Fruit fly (Drosophila melanogaster) whole organism, embryonic: ENCODE results near the gene CG43051.

Source experiments
- Atf3 ChIP-seq: fragments of 200-800 bp; sonication (Bioruptor generic); optimal IDR thresholded peaks from 3 replicates; lab custom pipeline; 2016; ENCODE audit warnings: missing biosample characterization, missing genetic modification characterization
- B-H2 ChIP-seq: fragments of 200-800 bp; sonication (Bioruptor generic); optimal IDR thresholded peaks from 2 replicates; lab custom pipeline; 2018; ENCODE audit warnings: missing biosample characterization, mild to moderate bottlenecking, missing genetic modification characterization
- CG10274 ChIP-seq: fragments of 200-800 bp; sonication (Bioruptor generic); optimal IDR thresholded peaks from 3 replicates; lab custom pipeline; 2017; ENCODE audit warnings: missing biosample characterization, mild to moderate bottlenecking, missing genetic modification characterization
- CG10321 ChIP-seq: fragments of 200-800 bp; sonication (Bioruptor generic); IDR thresholded peaks from 2 replicates; pipeline ENCODE4 v1.3.6; 2022; ENCODE audit warnings: missing biosample characterization, missing genetic modification characterization
- CG10959 ChIP-seq: fragments of 200-800 bp; sonication (Bioruptor generic); IDR thresholded peaks from 2 replicates; pipeline ENCODE4 v1.3.6; 2022; ENCODE audit warnings: missing biosample characterization, missing genetic modification characterization
- CG12104 ChIP-seq: fragments of 200-800 bp; sonication (Bioruptor generic); optimal IDR thresholded peaks from 3 replicates; lab custom pipeline; 2016; ENCODE audit warnings: missing biosample characterization, missing genetic modification characterization
- CG12299 ChIP-seq: fragments of 200-800 bp; sonication (Bioruptor generic); optimal IDR thresholded peaks from 2 replicates; lab custom pipeline; 2018; ENCODE audit warnings: missing biosample characterization, mild to moderate bottlenecking, missing genetic modification characterization
- CG1233 ChIP-seq: fragments of 200-800 bp; sonication (Bioruptor generic); optimal IDR thresholded peaks from 4 replicates; lab custom pipeline; 2018; ENCODE audit warnings: missing biosample characterization, mild to moderate bottlenecking, missing genetic modification characterization
- CG13296 ChIP-seq: fragments of 200-800 bp; sonication (Bioruptor generic); optimal IDR thresholded peaks from 3 replicates; lab custom pipeline; 2018; ENCODE audit warnings: missing biosample characterization, mild to moderate bottlenecking, missing genetic modification characterization
- CG2129 ChIP-seq: fragments of 200-800 bp; sonication (Bioruptor generic); IDR thresholded peaks from 2 replicates; pipeline ENCODE4 v1.3.6; 2022; ENCODE audit warnings: missing biosample characterization, missing genetic modification characterization; ENCODE audit not compliant: partially characterized antibody
- CG30020 ChIP-seq: fragments of 200-800 bp; optimal IDR thresholded peaks from 2 replicates; lab custom pipeline; 2019; ENCODE audit warnings: missing biosample characterization, mild to moderate bottlenecking, missing genetic modification characterization, moderate library complexity
- CG3163 ChIP-seq: fragments of 200-800 bp; sonication (Bioruptor generic); optimal IDR thresholded peaks from 3 replicates; lab custom pipeline; 2016; ENCODE audit warnings: missing biosample characterization, missing genetic modification characterization
- CG32772 ChIP-seq: fragments of 200-800 bp; sonication (Bioruptor generic); IDR thresholded peaks from 2 replicates; pipeline ENCODE4 v1.3.6; 2022; ENCODE audit warnings: missing biosample characterization, missing genetic modification characterization
- CG3847 ChIP-seq: fragments of 200-800 bp; sonication (Bioruptor generic); IDR thresholded peaks from 2 replicates; pipeline ENCODE4 v1.3.6; 2022; ENCODE audit warnings: missing biosample characterization, missing genetic modification characterization
- CG4328 ChIP-seq: fragments of 200-800 bp; sonication (Bioruptor generic); optimal IDR thresholded peaks from 3 replicates; lab custom pipeline; 2017; ENCODE audit warnings: missing biosample characterization, missing genetic modification reagents, missing genetic modification characterization
- CG5180 ChIP-seq: fragments of 200-800 bp; sonication (Bioruptor generic); optimal IDR thresholded peaks from 3 replicates; lab custom pipeline; 2017; ENCODE audit warnings: missing biosample characterization, missing genetic modification characterization, mild to moderate bottlenecking, moderate library complexity, missing genetic modification reagents
- CG7745 ChIP-seq: fragments of 200-800 bp; sonication (Bioruptor generic); optimal IDR thresholded peaks from 2 replicates; lab custom pipeline; 2018; ENCODE audit warnings: missing biosample characterization, mild to moderate bottlenecking, missing genetic modification characterization, moderate library complexity
- CG8281 ChIP-seq: fragments of 200-800 bp; sonication (Bioruptor generic); optimal IDR thresholded peaks from 2 replicates; lab custom pipeline; 2018; ENCODE audit warnings: missing biosample characterization, mild to moderate bottlenecking, missing genetic modification characterization, moderate library complexity
- CG8924 ChIP-seq: fragments of 200-800 bp; optimal IDR thresholded peaks from 3 replicates; lab custom pipeline; 2019; ENCODE audit warnings: missing biosample characterization, mild to moderate bottlenecking, missing genetic modification characterization, moderate library complexity
- CG9215 ChIP-seq: fragments of 200-800 bp; sonication (Bioruptor generic); IDR thresholded peaks from 2 replicates; pipeline ENCODE4 v1.3.6; 2022; ENCODE audit warnings: missing biosample characterization, missing genetic modification characterization
- CG9932 ChIP-seq: fragments of 200-800 bp; sonication (Bioruptor generic); IDR thresholded peaks from 2 replicates; pipeline ENCODE4 v1.3.6; 2022; ENCODE audit warnings: missing biosample characterization, missing genetic modification characterization
- CkIIα-i1 ChIP-seq: fragments of 200-800 bp; sonication (Bioruptor generic); IDR thresholded peaks from 2 replicates; pipeline ENCODE4 v1.3.6; 2022; ENCODE audit warnings: missing biosample characterization, missing genetic modification characterization
- Doc3 ChIP-seq: fragments of 200-800 bp; sonication (Bioruptor generic); IDR thresholded peaks from 3 replicates; pipeline ENCODE4 v1.3.6; 2022; ENCODE audit warnings: missing biosample characterization, missing genetic modification characterization; ENCODE audit not compliant: partially characterized antibody
- Ets97D ChIP-seq: fragments of 200-800 bp; sonication (Bioruptor generic); optimal IDR thresholded peaks from 3 replicates; lab custom pipeline; 2016; ENCODE audit warnings: missing biosample characterization, missing genetic modification characterization
- HLH54F ChIP-seq: fragments of 200-800 bp; sonication (Bioruptor generic); optimal IDR thresholded peaks from 3 replicates; lab custom pipeline; 2016; ENCODE audit warnings: missing biosample characterization, missing genetic modification characterization
- Jarid2 ChIP-seq: fragments of 200-800 bp; sonication (Bioruptor generic); optimal IDR thresholded peaks from 3 replicates; lab custom pipeline; 2017; ENCODE audit warnings: mild to moderate bottlenecking, missing biosample characterization, missing genetic modification reagents, missing genetic modification characterization
- Mes4 ChIP-seq: fragments of 200-800 bp; sonication (Bioruptor generic); optimal IDR thresholded peaks from 2 replicates; lab custom pipeline; 2016; ENCODE audit warnings: missing biosample characterization, missing genetic modification characterization
- PHDP ChIP-seq: fragments of 200-800 bp; sonication (Bioruptor generic); optimal IDR thresholded peaks from 3 replicates; lab custom pipeline; 2018; ENCODE audit warnings: missing biosample characterization, mild to moderate bottlenecking, missing genetic modification characterization, moderate library complexity
- bsh ChIP-seq, 2 experiments: fragments of 200-800 bp; sonication (Bioruptor generic); optimal IDR thresholded peaks; 2 replicates each; lab custom pipeline; 2017 to 2018; ENCODE audit warnings: mild to moderate bottlenecking in 2 of 2, missing biosample characterization in 2 of 2, missing genetic modification characterization in 2 of 2, moderate library complexity in 1 of 2
- cg ChIP-seq: fragments of 200-800 bp; sonication (Bioruptor generic); optimal IDR thresholded peaks from 3 replicates; lab custom pipeline; 2019; ENCODE audit warnings: missing biosample characterization, mild to moderate bottlenecking, missing genetic modification characterization, moderate library complexity
- chif ChIP-seq, 2 experiments: fragments of 200-800 bp; sonication (Bioruptor generic); optimal IDR thresholded peaks; 3 replicates each; lab custom pipeline; 2016; ENCODE audit warnings: missing biosample characterization in 2 of 2, missing genetic modification characterization in 2 of 2
- dati ChIP-seq: fragments of 200-800 bp; sonication (Bioruptor generic); IDR thresholded peaks from 2 replicates; pipeline ENCODE4 v1.3.6; 2022; ENCODE audit warnings: missing biosample characterization, missing genetic modification characterization
- dm ChIP-seq: fragments of 200-800 bp; sonication (Bioruptor generic); optimal IDR thresholded peaks from 3 replicates; lab custom pipeline; 2016; ENCODE audit warnings: missing biosample characterization, missing genetic modification characterization
- ems ChIP-seq: fragments of 200-800 bp; sonication (Bioruptor generic); optimal IDR thresholded peaks from 3 replicates; lab custom pipeline; 2016; ENCODE audit warnings: missing biosample characterization, missing genetic modification characterization
- fd3F ChIP-seq: fragments of 200-800 bp; sonication (Bioruptor generic); optimal IDR thresholded peaks from 2 replicates; lab custom pipeline; 2018; ENCODE audit warnings: missing biosample characterization, mild to moderate bottlenecking, missing genetic modification characterization, moderate library complexity
- gcm ChIP-seq: fragments of 200-800 bp; sonication (Bioruptor generic); optimal IDR thresholded peaks from 2 replicates; lab custom pipeline; 2019; ENCODE audit warnings: missing biosample characterization, mild to moderate bottlenecking, missing genetic modification characterization, moderate library complexity
- ham ChIP-seq: fragments of 200-800 bp; sonication (Bioruptor generic); IDR thresholded peaks from 2 replicates; pipeline ENCODE4 v1.3.6; 2022; ENCODE audit warnings: missing biosample characterization, missing genetic modification characterization
- hb ChIP-seq: fragments of 200-800 bp; sonication (Bioruptor generic); IDR thresholded peaks from 3 replicates; pipeline ENCODE4 v1.3.6; 2022; ENCODE audit warnings: missing biosample characterization, missing genetic modification characterization; ENCODE audit not compliant: partially characterized antibody
- hkb ChIP-seq, 2 experiments: fragments of 200-800 bp in 1 of 2; fragments of >200 bp in 1 of 2; sonication (Bioruptor generic) in 1 of 2; IDR thresholded peaks in 1 of 2; optimal IDR thresholded peaks in 1 of 2; 2 replicates each; pipeline versions ENCODE4 v1.3.6 to Lab custom; 2017 to 2022; ENCODE audit warnings: missing biosample characterization in 1 of 2, missing genetic modification characterization in 1 of 2
- jumu ChIP-seq: fragments of 200-800 bp; sonication (Bioruptor generic); optimal IDR thresholded peaks from 3 replicates; lab custom pipeline; 2016; ENCODE audit warnings: missing biosample characterization, missing genetic modification characterization
- lbe ChIP-seq: fragments of 200-800 bp; sonication (Bioruptor generic); optimal IDR thresholded peaks from 2 replicates; lab custom pipeline; 2016; ENCODE audit warnings: missing biosample characterization, mild to moderate bottlenecking, missing genetic modification characterization
- nom ChIP-seq: fragments of 200-800 bp; sonication (Bioruptor generic); optimal IDR thresholded peaks from 2 replicates; lab custom pipeline; 2017; ENCODE audit warnings: missing biosample characterization, missing genetic modification characterization, mild to moderate bottlenecking, moderate library complexity, missing genetic modification reagents
- odd ChIP-seq: fragments of 200-800 bp; sonication (Bioruptor generic); optimal IDR thresholded peaks from 2 replicates; lab custom pipeline; 2017; ENCODE audit warnings: missing biosample characterization, mild to moderate bottlenecking, missing genetic modification characterization
- otp ChIP-seq: fragments of 200-800 bp; sonication (Bioruptor generic); IDR thresholded peaks from 3 replicates; pipeline ENCODE4, ENCODE4 v1.3.6; 2022; ENCODE audit warnings: missing biosample characterization, missing genetic modification characterization
- pb ChIP-seq: fragments of 200-800 bp; sonication (Bioruptor generic); optimal IDR thresholded peaks from 3 replicates; lab custom pipeline; 2016; ENCODE audit warnings: missing biosample characterization, missing genetic modification characterization
- phol ChIP-seq: fragments of 200-800 bp; sonication (Bioruptor generic); optimal IDR thresholded peaks from 3 replicates; lab custom pipeline; 2018; ENCODE audit warnings: missing biosample characterization, mild to moderate bottlenecking, missing genetic modification characterization, moderate library complexity
- stwl ChIP-seq: fragments of 200-800 bp; sonication (Bioruptor generic); optimal IDR thresholded peaks from 3 replicates; lab custom pipeline; 2018; ENCODE audit warnings: missing biosample characterization, mild to moderate bottlenecking, missing genetic modification characterization, moderate library complexity

Gene CG43051

dm6 chr2L:12460767-12461739 is 46.7 kb upstream of the CG43051 start (continued):
- TF ChIP-seq HLH54F (GFP tag; lab: Kevin White, UChicago) (no peak), CG10959 (GFP tag; lab: Robert Waterston, UW) (no peak), CG12104 (GFP tag; lab: Kevin White, UChicago) (peak; percentile 28), CG3163 (GFP tag; lab: Kevin White, UChicago) (peak; percentile 75), CG9215 (GFP tag; lab: Robert Waterston, UW) (no peak), Doc3 (GFP tag; lab: Robert Waterston, UW) (no peak), CG13296 (GFP tag; lab: Kevin White, UChicago) (peak; percentile 89), CG8924 (tag; lab: Kevin White, UChicago) (peak; percentile 81), cg (GFP tag; lab: Kevin White, UChicago) (peak; percentile 17), PHDP (tag; lab: Kevin White, UChicago) (peak; percentile 61), CG10274 (peak; percentile 26), Mes4 (GFP tag; lab: Kevin White, UChicago) (peak; percentile 7), CG3847 (GFP tag; lab: Robert Waterston, UW) (0 out of 2 replicates have a peak, but pooled peaks have one; percentile 15), lbe (peak; percentile 81), bsh (GFP tag; optimal IDR thresholded peaks at IDR 0.05; lab: Kevin White, UChicago) (peak; percentile 25 to 42), hb (no peak), jumu (GFP tag; lab: Kevin White, UChicago) (no peak), pb (GFP tag; lab: Kevin White, UChicago) (no peak), ems (GFP tag; lab: Kevin White, UChicago) (no peak), phol (tag; lab: Kevin White, UChicago) (no peak), Atf3 (GFP tag; lab: Kevin White, UChicago) (no peak), CG30020 (peak; percentile 13), CG7745 (peak; percentile 15), gcm (GFP tag; lab: Kevin White, UChicago) (peak; percentile 65), stwl (peak; percentile 11), dm (GFP tag; lab: Kevin White, UChicago) (no peak), otp (GFP tag; lab: Robert Waterston, UW) (peak; percentile 69; the same call in 1 of the 3 replicates), hkb (optimal IDR thresholded peaks at IDR 0.05; lab: Kevin White, UChicago) (no peak), hkb (GFP tag; IDR thresholded peaks at IDR 0.05; lab: Robert Waterston, UW) (peak; percentile 73), CG9932 (no peak; the same call in 1 of the 2 replicates), CG1233 (GFP tag; lab: Kevin White, UChicago) (peak; percentile 70), dati (GFP tag; lab: Robert Waterston, UW) (no peak), fd3F (GFP tag; lab: Kevin White, UChicago) (peak; percentile 43), chif (GFP tag; optimal IDR thresholded peaks at IDR 0.05; lab: Kevin White, UChicago) (peak in 1 of 2 experiments; percentile 8), Jarid2 (peak; percentile 88), CkIIα-i1 (GFP tag; lab: Robert Waterston, UW) (no peak), odd (GFP tag; lab: Kevin White, UChicago) (peak; percentile 71), CG10321 (GFP tag; lab: Robert Waterston, UW) (no peak), CG12299 (tag; lab: Kevin White, UChicago) (peak; percentile 72), CG2129 (no peak), nom (GFP tag; lab: Kevin White, UChicago) (peak; percentile 85), CG32772 (GFP tag; lab: Robert Waterston, UW) (no peak), CG8281 (peak; percentile 36), CG4328 (GFP tag; lab: Kevin White, UChicago) (peak; percentile 83), CG5180 (peak; percentile 76), ham (no peak; the same call in 1 of the 2 replicates), B-H2 (peak; percentile 92), Ets97D (GFP tag; lab: Kevin White, UChicago) (no peak)
